Worm (Caenorhabditis elegans): Measurements from ENCODE around the gene C17C3.6.

The C17C3.6 gene

DNA sequence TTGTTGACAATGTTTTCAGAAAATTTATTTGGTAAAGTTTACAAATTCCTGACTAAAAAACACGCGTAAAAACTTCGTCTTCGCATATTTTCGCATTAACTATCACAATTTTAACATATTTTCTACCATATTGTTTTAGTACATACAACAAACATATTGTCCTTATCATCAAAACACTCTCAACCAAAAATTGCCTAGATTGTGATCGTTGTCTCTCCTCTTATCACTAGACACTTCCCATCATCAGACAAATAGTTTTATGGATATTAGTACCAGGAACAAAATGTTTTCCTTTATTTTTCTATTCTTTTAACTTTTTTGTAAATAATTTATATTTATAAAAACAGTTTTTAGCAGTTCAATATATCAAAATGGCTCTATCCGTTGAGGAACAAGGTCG is 11.5 kb downstream of the C17C3.6 start, which contains the start of gene C17C3.3:
C17C3.3 (plus strand) TSS at position 346 of the 400 bp plus-strand sequence.
- TF ChIP-seq ama-1 (optimal IDR thresholded peaks at IDR 0.05) (no peak), hif-1 (tag; optimal IDR thresholded peaks at IDR 0.05) (no peak), ceh-62 (tag; optimal IDR thresholded peaks at IDR 0.05) (no peak), ztf-7 (tag; optimal IDR thresholded peaks at IDR 0.05) (no peak), dmd-9 (GFP tag; IDR thresholded peaks at IDR 0.05) (no peak), duxl-1 (tag; optimal IDR thresholded peaks at IDR 0.05; ENCODE audit: poor library complexity) (no peak), nhr-77 (tag; optimal IDR thresholded peaks at IDR 0.05) (peak; percentile 5), snpc-1.2 (GFP tag; IDR thresholded peaks at IDR 0.05) (no peak), Y105C5A.15 (GFP tag; IDR thresholded peaks at IDR 0.05) (no peak), set-16 (GFP tag; IDR thresholded peaks at IDR 0.05) (no peak), dve-1 (tag; optimal IDR thresholded peaks at IDR 0.05; ENCODE audit: insufficient read depth) (peak; percentile 72), egl-27 (tag; optimal IDR thresholded peaks at IDR 0.05) (no peak), jun-1 (tag; optimal IDR thresholded peaks at IDR 0.05) (no peak), fos-1 (tag; optimal IDR thresholded peaks at IDR 0.05) (no peak), T20F7.1 (GFP tag; optimal IDR thresholded peaks at IDR 0.05) (no peak), lsy-2 (tag; optimal IDR thresholded peaks at IDR 0.05) (no peak), skn-1 (tag; optimal IDR thresholded peaks at IDR 0.05) (no peak), dmd-8 (GFP tag; IDR thresholded peaks at IDR 0.05) (no peak), pqm-1 (tag; optimal IDR thresholded peaks at IDR 0.05) (peak; percentile 58), saeg-2 (GFP tag; IDR thresholded peaks at IDR 0.05) (no peak), zip-2 (tag; optimal IDR thresholded peaks at IDR 0.05) (no peak), lin-39 (tag; optimal IDR thresholded peaks at IDR 0.05) (no peak), zag-1 (tag; optimal IDR thresholded peaks at IDR 0.05) (no peak), zfp-3 (GFP tag; conservative IDR thresholded peaks at IDR 0.05) (no peak), nhr-28 (tag; optimal IDR thresholded peaks at IDR 0.05) (peak; percentile 28), ceh-44 (GFP tag; IDR thresholded peaks at IDR 0.05) (no peak), zip-11 (GFP tag; IDR thresholded peaks at IDR 0.05) (no peak), arid-1 (GFP tag; conservative IDR thresholded peaks at IDR 0.05) (no peak), T26A8.4 (GFP tag; IDR thresholded peaks at IDR 0.05) (no peak), unc-39 (tag; optimal IDR thresholded peaks at IDR 0.05) (no peak), hlh-11 (tag; optimal IDR thresholded peaks at IDR 0.05) (peak; percentile 24), mdl-1 (tag; optimal IDR thresholded peaks at IDR 0.05) (no peak), tag-97 (GFP tag; IDR thresholded peaks at IDR 0.05) (no peak), R02D3.7 (tag; optimal IDR thresholded peaks at IDR 0.05) (no peak), dpl-1 (GFP tag; optimal IDR thresholded peaks at IDR 0.05) (no peak), nhr-111 (GFP tag; optimal IDR thresholded peaks at IDR 0.05) (no peak), ctbp-1 (GFP tag; IDR thresholded peaks at IDR 0.05) (no peak), attf-4 (tag; optimal IDR thresholded peaks at IDR 0.05) (no peak), nhr-10 (tag; optimal IDR thresholded peaks at IDR 0.05) (no peak), nhr-48 (tag; optimal IDR thresholded peaks at IDR 0.05) (no peak), F10B5.3 (tag; optimal IDR thresholded peaks at IDR 0.05) (no peak), D1046.2 (GFP tag; IDR thresholded peaks at IDR 0.05) (no peak), dmd-6 (GFP tag; IDR thresholded peaks at IDR 0.05) (no peak), nhr-42 (GFP tag; IDR thresholded peaks at IDR 0.05) (no peak), lin-29 (GFP tag; IDR thresholded peaks at IDR 0.05) (no peak), Y5F2A.4 (GFP tag; optimal IDR thresholded peaks at IDR 0.05) (no peak), madf-5 (GFP tag; IDR thresholded peaks at IDR 0.05) (no peak), ceh-20 (GFP tag; IDR thresholded peaks at IDR 0.05) (no peak), F37D6.2 (tag; optimal IDR thresholded peaks at IDR 0.05) (no peak), daf-16 (GFP tag; optimal IDR thresholded peaks at IDR 0.05) (no peak), daf-16 (tag; optimal IDR thresholded peaks at IDR 0.05) (peak; percentile 97), madf-9 (GFP tag; conservative IDR thresholded peaks at IDR 0.05) (no peak)

Measured in whole organism, L4 larva.